Worm (Caenorhabditis elegans) whole organism, L4 larva: ENCODE data around the gene pals-31.

ENCODE experiments used
- aly-2 ChIP-seq: sonication (generic microtip); optimal IDR thresholded peaks from 2 replicates; lab custom pipeline; 2018; ENCODE audit warnings: missing biosample characterization, missing genetic modification characterization
- ceh-20 ChIP-seq: fragments of 200-800 bp; sonication (Bioruptor generic); IDR thresholded peaks from 2 replicates; pipeline ENCODE4 v1.3.6; 2022; ENCODE audit warnings: missing genetic modification reagents, missing genetic modification characterization, missing compliant biosample characterization
- ceh-32 ChIP-seq: sonication (generic microtip); optimal IDR thresholded peaks from 2 replicates; lab custom pipeline; 2016; ENCODE audit warnings: mild to moderate bottlenecking, missing genetic modification characterization, missing compliant biosample characterization; ENCODE audit not compliant: poor library complexity
- ceh-82 ChIP-seq: sonication (generic microtip); optimal IDR thresholded peaks from 2 replicates; lab custom pipeline; 2017; ENCODE audit warnings: missing biosample characterization, missing genetic modification characterization
- duxl-1 ChIP-seq: sonication (generic microtip); optimal IDR thresholded peaks from 2 replicates; lab custom pipeline; 2016; ENCODE audit warnings: mild to moderate bottlenecking, missing genetic modification characterization, moderate library complexity, missing compliant biosample characterization; ENCODE audit not compliant: poor library complexity
- madf-5 ChIP-seq, 2 experiments: fragments of 200-800 bp; sonication (Bioruptor generic); IDR thresholded peaks; 2 replicates each; pipeline ENCODE4 v1.3.6; 2022; ENCODE audit warnings: missing compliant biosample characterization in 2 of 2, missing genetic modification characterization in 2 of 2

DNA sequence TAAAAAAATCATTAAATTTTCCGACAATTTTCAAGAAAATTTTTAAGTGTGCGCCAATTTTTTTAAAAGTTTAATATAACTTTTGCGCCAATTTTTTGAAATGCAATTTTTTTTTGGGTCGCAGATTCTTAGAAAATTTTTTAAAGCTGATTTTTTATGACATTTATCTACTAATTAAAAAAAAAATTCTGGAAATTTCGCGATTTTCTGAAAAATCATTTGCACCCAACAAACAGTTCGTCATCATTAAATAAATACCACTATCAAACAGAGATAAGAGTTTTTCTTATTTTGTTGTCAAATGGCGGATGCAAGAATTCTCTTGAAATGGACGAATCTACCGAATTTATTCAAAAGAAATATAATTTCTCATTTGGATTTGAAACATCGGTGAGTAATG lies 21.1 kb upstream of the pals-31 start, which contains the start of gene F48G7.13:
- no peak for TF ChIP-seq aly-2 (tag; lab: Kevin White, UChicago)
- TF ChIP-seq ceh-32: no peak
- TF ChIP-seq duxl-1: no peak
- TF ChIP-seq ceh-20 (GFP tag; lab: Robert Waterston, UW): no peak
- no peak for TF ChIP-seq ceh-82 (tag; lab: Kevin White, UChicago)
- no peak for TF ChIP-seq madf-5 (GFP tag; IDR thresholded peaks at IDR 0.05; lab: Robert Waterston, UW)
